Worm (Caenorhabditis elegans) whole organism, mixed stage, embryonic: Measurements from ENCODE around the gene col-148.

Experiments
- bed-3 ChIP-seq: fragments of 200-800 bp; sonication (Bioruptor generic); optimal IDR thresholded peaks from 3 replicates; lab custom pipeline; 2018; ENCODE audit warnings: mild to moderate bottlenecking, missing genetic modification characterization, moderate library complexity, missing compliant biosample characterization
- blmp-1 ChIP-seq: fragments of 150-350 bp; optimal IDR thresholded peaks from 2 replicates; lab custom pipeline; 2014; ENCODE audit warnings: missing biosample characterization, missing genetic modification characterization
- ceh-39 ChIP-seq: fragments of 150-350 bp; optimal IDR thresholded peaks from 2 replicates; lab custom pipeline; 2014; ENCODE audit warnings: missing biosample characterization, missing genetic modification characterization
- ceh-83 ChIP-seq: fragments of 200-800 bp; sonication (Bioruptor generic); optimal IDR thresholded peaks from 2 replicates; lab custom pipeline; 2018; ENCODE audit warnings: mild to moderate bottlenecking, missing genetic modification characterization, missing compliant biosample characterization
- cnd-1 ChIP-seq: fragments of 200-800 bp; sonication (Bioruptor generic); optimal IDR thresholded peaks from 2 replicates; lab custom pipeline; 2018; ENCODE audit warnings: mild to moderate bottlenecking, missing genetic modification characterization, missing compliant biosample characterization
- drap-1 ChIP-seq: fragments of 200-800 bp; sonication (Bioruptor generic); optimal IDR thresholded peaks from 3 replicates; lab custom pipeline; 2018; ENCODE audit warnings: mild to moderate bottlenecking, missing genetic modification characterization, missing compliant biosample characterization
- elt-1 ChIP-seq: sonication (generic microtip); optimal IDR thresholded peaks from 2 replicates; lab custom pipeline; 2017; ENCODE audit warnings: missing genetic modification characterization, mild to moderate bottlenecking, missing compliant biosample characterization, antibody characterized with exemption, moderate library complexity, borderline replicate concordance; ENCODE audit not compliant: insufficient read depth
- elt-3 ChIP-seq: fragments of 150-350 bp; optimal IDR thresholded peaks from 2 replicates; lab custom pipeline; 2014; ENCODE audit warnings: missing biosample characterization, missing genetic modification characterization
- flh-1 ChIP-seq: fragments of 200-800 bp; sonication (Bioruptor generic); optimal IDR thresholded peaks from 2 replicates; lab custom pipeline; 2018; ENCODE audit warnings: mild to moderate bottlenecking, missing genetic modification characterization, moderate library complexity, missing compliant biosample characterization
- ham-2 ChIP-seq: fragments of 200-800 bp; sonication (Bioruptor generic); optimal IDR thresholded peaks from 2 replicates; lab custom pipeline; 2018; ENCODE audit warnings: mild to moderate bottlenecking, missing genetic modification characterization, missing compliant biosample characterization
- hlh-1 ChIP-seq: fragments of 150-350 bp; optimal IDR thresholded peaks from 2 replicates; lab custom pipeline; 2014; ENCODE audit warnings: missing biosample characterization, missing genetic modification reagents, missing genetic modification characterization
- lin-13 ChIP-seq: fragments of 150-350 bp; optimal IDR thresholded peaks from 2 replicates; lab custom pipeline; 2014; ENCODE audit warnings: missing biosample characterization, missing genetic modification characterization
- lin-32 ChIP-seq: fragments of 200-800 bp; sonication (Bioruptor generic); optimal IDR thresholded peaks from 2 replicates; lab custom pipeline; 2018; ENCODE audit warnings: mild to moderate bottlenecking, missing genetic modification characterization, missing compliant biosample characterization
- lsy-2 ChIP-seq: fragments of 150-350 bp; optimal IDR thresholded peaks from 2 replicates; lab custom pipeline; 2014; ENCODE audit warnings: missing biosample characterization, missing genetic modification characterization
- mab-5 ChIP-seq: fragments of 150-350 bp; optimal IDR thresholded peaks from 2 replicates; lab custom pipeline; 2014; ENCODE audit warnings: missing biosample characterization, missing genetic modification characterization
- mep-1 ChIP-seq: fragments of 150-350 bp; optimal IDR thresholded peaks from 2 replicates; lab custom pipeline; 2017; ENCODE audit warnings: missing biosample characterization, missing genetic modification reagents, missing genetic modification characterization, inconsistent platforms
- mls-2 ChIP-seq: sonication (generic microtip); optimal IDR thresholded peaks from 2 replicates; lab custom pipeline; 2016; ENCODE audit warnings: mild to moderate bottlenecking, missing genetic modification characterization, moderate library complexity, missing compliant biosample characterization
- nhr-12 ChIP-seq: fragments of 150-350 bp; optimal IDR thresholded peaks from 2 replicates; lab custom pipeline; 2014; ENCODE audit warnings: missing biosample characterization, missing genetic modification characterization
- nhr-28 ChIP-seq: fragments of 150-350 bp; optimal IDR thresholded peaks from 2 replicates; lab custom pipeline; 2014; ENCODE audit warnings: missing biosample characterization, missing genetic modification characterization
- nhr-76 ChIP-seq: sonication (generic microtip); optimal IDR thresholded peaks from 2 replicates; lab custom pipeline; 2017; ENCODE audit warnings: missing biosample characterization, missing genetic modification characterization
- pha-4 ChIP-seq: fragments of 150-350 bp; optimal IDR thresholded peaks from 2 replicates; lab custom pipeline; 2018; ENCODE audit warnings: missing biosample characterization, missing genetic modification reagents, missing genetic modification characterization
- sem-2 ChIP-seq: fragments of 200-800 bp; sonication (Bioruptor generic); optimal IDR thresholded peaks from 2 replicates; lab custom pipeline; 2018; ENCODE audit warnings: mild to moderate bottlenecking, missing genetic modification characterization, missing compliant biosample characterization
- snpc-4 ChIP-seq: fragments of 150-350 bp; optimal IDR thresholded peaks from 2 replicates; lab custom pipeline; 2014; ENCODE audit warnings: missing biosample characterization, missing genetic modification characterization
- sptf-1 ChIP-seq: sonication (generic microtip); optimal IDR thresholded peaks from 2 replicates; lab custom pipeline; 2017; ENCODE audit warnings: mild to moderate bottlenecking, missing genetic modification characterization, moderate library complexity, missing compliant biosample characterization
- tbx-8 ChIP-seq: fragments of 200-800 bp; sonication (Bioruptor generic); optimal IDR thresholded peaks from 2 replicates; lab custom pipeline; 2018; ENCODE audit warnings: mild to moderate bottlenecking, missing genetic modification characterization, moderate library complexity, missing compliant biosample characterization
- unc-120 ChIP-seq: sonication (generic microtip); optimal IDR thresholded peaks from 2 replicates; lab custom pipeline; 2017; ENCODE audit warnings: missing genetic modification characterization, missing compliant biosample characterization; ENCODE audit not compliant: poor library complexity, severe bottlenecking
- unc-39 ChIP-seq: fragments of 150-350 bp; optimal IDR thresholded peaks from 2 replicates; lab custom pipeline; 2014; ENCODE audit warnings: missing biosample characterization, missing genetic modification characterization
- unc-62 ChIP-seq: fragments of 150-350 bp; optimal IDR thresholded peaks from 2 replicates; lab custom pipeline; 2014; ENCODE audit warnings: missing biosample characterization, missing genetic modification reagents, missing genetic modification characterization
- zip-8 ChIP-seq: fragments of 150-350 bp; optimal IDR thresholded peaks from 2 replicates; lab custom pipeline; 2014; ENCODE audit warnings: missing biosample characterization, missing genetic modification characterization
- ztf-11 ChIP-seq: fragments of 150-350 bp; optimal IDR thresholded peaks from 2 replicates; lab custom pipeline; 2014; ENCODE audit warnings: missing biosample characterization, missing genetic modification characterization

col-148 gene

ce11 chrV:10241121-10241803 is at the start of gene col-148, which contains the start of gene C12D8.21:
TSS of gene col-148 (plus strand) at chrV:10241753.
TSS of gene C12D8.21 (minus strand) at chrV:10241188.
- TF ChIP-seq cnd-1 (tag; lab: Kevin White, UChicago), result no peak
- no peak for TF ChIP-seq zip-8 (tag; lab: Kevin White, UChicago)
- no peak for TF ChIP-seq blmp-1 (tag; lab: Kevin White, UChicago)
- no peak for TF ChIP-seq unc-120
- no peak for TF ChIP-seq lin-13 (tag; lab: Kevin White, UChicago)
- TF ChIP-seq mls-2 (tag; lab: Kevin White, UChicago), result no peak
- no peak for TF ChIP-seq nhr-28 (tag; lab: Kevin White, UChicago)
- TF ChIP-seq pha-4, result no peak
- TF ChIP-seq sptf-1 (tag; lab: Kevin White, UChicago), result no peak
- TF ChIP-seq nhr-12, result no peak
- TF ChIP-seq unc-62 (GFP tag; lab: Kevin White, UChicago), result no peak
- no peak for TF ChIP-seq nhr-76
- no peak for TF ChIP-seq flh-1 (GFP tag; lab: Kevin White, UChicago)
- no peak for TF ChIP-seq ceh-83
- no peak for TF ChIP-seq tbx-8 (GFP tag; lab: Kevin White, UChicago)
- TF ChIP-seq mep-1, result no peak
- no peak for TF ChIP-seq lin-32
- no peak for TF ChIP-seq sem-2 (GFP tag; lab: Kevin White, UChicago)
- TF ChIP-seq hlh-1 (tag; lab: Kevin White, UChicago), result no peak
- TF ChIP-seq ham-2 (GFP tag; lab: Kevin White, UChicago), result no peak

- TF ChIP-seq unc-62 (GFP tag; lab: Kevin White, UChicago), result no peak
- no peak for TF ChIP-seq sem-2 (GFP tag; lab: Kevin White, UChicago)
- TF ChIP-seq lsy-2, result no peak
- no peak for TF ChIP-seq elt-3 (tag; lab: Kevin White, UChicago)
- TF ChIP-seq lin-13 (tag; lab: Kevin White, UChicago), result no peak
- TF ChIP-seq elt-1 (tag; lab: Kevin White, UChicago), result no peak
Observed at ce11 chrV:10198386-10198785, 43.2 kb upstream of the col-148 start, which contains the start of gene ZK856.6. TSS of gene ZK856.6 (plus strand) at chrV:10198686.

ce11 chrV:10201913-10202312 is 39.6 kb upstream of the col-148 start, which contains the start of gene ZK856.7:
TSS of gene ZK856.7 (plus strand) at chrV:10202098.
- TF ChIP-seq lin-32, result no peak
- no peak for TF ChIP-seq zip-8 (tag; lab: Kevin White, UChicago)
- no peak for TF ChIP-seq ham-2 (GFP tag; lab: Kevin White, UChicago)
- no peak for TF ChIP-seq cnd-1 (tag; lab: Kevin White, UChicago)
- TF ChIP-seq lsy-2, result no peak
- TF ChIP-seq nhr-12, result no peak
- TF ChIP-seq flh-1 (GFP tag; lab: Kevin White, UChicago), result no peak
- no peak for TF ChIP-seq ztf-11 (tag; lab: Kevin White, UChicago)
- no peak for TF ChIP-seq sptf-1 (tag; lab: Kevin White, UChicago)
- TF ChIP-seq pha-4, result no peak
- no peak for TF ChIP-seq nhr-28 (tag; lab: Kevin White, UChicago)
- TF ChIP-seq elt-3 (tag; lab: Kevin White, UChicago), result no peak
- TF ChIP-seq drap-1 (GFP tag; lab: Kevin White, UChicago), result no peak
- TF ChIP-seq sem-2 (GFP tag; lab: Kevin White, UChicago), result no peak
- no peak for TF ChIP-seq mab-5 (tag; lab: Kevin White, UChicago)
- TF ChIP-seq ceh-83, result no peak
- TF ChIP-seq unc-39 (tag; lab: Kevin White, UChicago), result no peak
- TF ChIP-seq elt-1 (tag; lab: Kevin White, UChicago), result no peak
- TF ChIP-seq ceh-39 (tag; lab: Kevin White, UChicago), result no peak
- TF ChIP-seq snpc-4 (tag; lab: Kevin White, UChicago), result no peak

- TF ChIP-seq nhr-12 (no peak), drap-1 (GFP tag; lab: Kevin White, UChicago) (no peak), blmp-1 (tag; lab: Kevin White, UChicago) (no peak), mep-1 (no peak), tbx-8 (GFP tag; lab: Kevin White, UChicago) (no peak), lin-13 (tag; lab: Kevin White, UChicago) (no peak), elt-3 (tag; lab: Kevin White, UChicago) (no peak), ceh-39 (tag; lab: Kevin White, UChicago) (no peak), lin-32 (no peak), ham-2 (GFP tag; lab: Kevin White, UChicago) (no peak), snpc-4 (tag; lab: Kevin White, UChicago) (no peak), bed-3 (GFP tag; lab: Kevin White, UChicago) (no peak), nhr-28 (tag; lab: Kevin White, UChicago) (no peak), unc-120 (no peak), unc-39 (tag; lab: Kevin White, UChicago) (no peak), pha-4 (no peak), flh-1 (GFP tag; lab: Kevin White, UChicago) (no peak), mls-2 (tag; lab: Kevin White, UChicago) (no peak)
Observed at ce11 chrV:10202340-10202739, 39.2 kb upstream of the col-148 start.
